Fruit fly (Drosophila melanogaster): ENCODE data around the gene Hsc70-4.

The Hsc70-4 gene

dm6 chr3R:15225279-15225730 is 17.2 kb upstream of the Hsc70-4 start, which contains the start of the genes CG31344 and Caf1-55 (continued):
- peak; percentile 85 for TF ChIP-seq CG2116 (GFP tag; optimal IDR thresholded peaks at IDR 0.05)
- peak; percentile 26 for TF ChIP-seq gro (GFP tag; optimal IDR thresholded peaks at IDR 0.05)
- TF ChIP-seq CG42726 (GFP tag; IDR thresholded peaks at IDR 0.05; ENCODE audit: partially characterized antibody): peak; percentile 39; the same call in 1 of the 2 replicates
- peak; percentile 92 for TF ChIP-seq CG13287 (GFP tag; IDR thresholded peaks at IDR 0.05; ENCODE audit: partially characterized antibody)

- TF ChIP-seq CG17568 (GFP tag; optimal IDR thresholded peaks at IDR 0.05) (no peak), CG1647 (GFP tag; optimal IDR thresholded peaks at IDR 0.05) (peak; percentile 100), Adf1 (GFP tag; IDR thresholded peaks at IDR 0.05) (peak; percentile 95), dmrt11E (tag; optimal IDR thresholded peaks at IDR 0.05) (peak; percentile 100), lov (optimal IDR thresholded peaks at IDR 0.05) (no peak), lov (GFP tag; IDR thresholded peaks at IDR 0.05) (peak; percentile 100), CG17361 (GFP tag; IDR thresholded peaks at IDR 0.05) (peak; percentile 100), CG13624 (GFP tag; optimal IDR thresholded peaks at IDR 0.05) (peak; percentile 100), Doc3 (GFP tag; IDR thresholded peaks at IDR 0.05; ENCODE audit: partially characterized antibody) (no peak), Nf-YC (tag; optimal IDR thresholded peaks at IDR 0.05) (peak; percentile 96), psq (GFP tag; optimal IDR thresholded peaks at IDR 0.05) (peak; percentile 99), disco-r (GFP tag; optimal IDR thresholded peaks at IDR 0.05) (peak; percentile 100), HLHmδ (GFP tag; optimal IDR thresholded peaks at IDR 0.05) (no peak), CG34224 (GFP tag; IDR thresholded peaks at IDR 0.05; ENCODE audit: partially characterized antibody) (peak; percentile 26; the same call in 1 of the 3 replicates), CG30020 (tag; optimal IDR thresholded peaks at IDR 0.05) (peak; percentile 95), Sox100B (GFP tag; optimal IDR thresholded peaks at IDR 0.05) (peak; percentile 100), CG1603 (tag; optimal IDR thresholded peaks at IDR 0.05) (peak; percentile 99), CG9817 (tag; optimal IDR thresholded peaks at IDR 0.05) (peak; percentile 100), nerfin-2 (GFP tag; IDR thresholded peaks at IDR 0.05; ENCODE audit: partially characterized antibody) (no peak), YL-1 (GFP tag; optimal IDR thresholded peaks at IDR 0.05) (peak; percentile 100), CG31388 (GFP tag; optimal IDR thresholded peaks at IDR 0.05) (peak; percentile 100), CG7357 (GFP tag; IDR thresholded peaks at IDR 0.05) (peak; percentile 99), CG17385 (GFP tag; optimal IDR thresholded peaks at IDR 0.05) (peak; percentile 100), CG7745 (tag; optimal IDR thresholded peaks at IDR 0.05) (peak; percentile 99), Myb (GFP tag; optimal IDR thresholded peaks at IDR 0.05) (peak; percentile 96), CG14667 (GFP tag; IDR thresholded peaks at IDR 0.05) (peak; percentile 100), CG17912 (GFP tag; optimal IDR thresholded peaks at IDR 0.05) (peak; percentile 100), Gug (GFP tag; IDR thresholded peaks at IDR 0.05) (peak; percentile 99), CG10959 (GFP tag; IDR thresholded peaks at IDR 0.05) (peak; percentile 100), hb (GFP tag; IDR thresholded peaks at IDR 0.05; ENCODE audit: partially characterized antibody) (no peak), crp (GFP tag; optimal IDR thresholded peaks at IDR 0.05) (peak; percentile 55 to 80), CG14050 (GFP tag; IDR thresholded peaks at IDR 0.05) (peak; percentile 100), NfI (GFP tag; optimal IDR thresholded peaks at IDR 0.05) (peak; percentile 100), CG3065 (GFP tag; optimal IDR thresholded peaks at IDR 0.05) (peak; percentile 100), slp2 (GFP tag; optimal IDR thresholded peaks at IDR 0.05) (peak; percentile 100), H15 (GFP tag; IDR thresholded peaks at IDR 0.05) (peak; percentile 100), ash1 (GFP tag; optimal IDR thresholded peaks at IDR 0.05) (peak; percentile 99), BtbVII (GFP tag; optimal IDR thresholded peaks at IDR 0.05) (peak; percentile 100), Hr39 (optimal IDR thresholded peaks at IDR 0.05) (no peak), CG30431 (GFP tag; optimal IDR thresholded peaks at IDR 0.05) (peak; percentile 100), CG3163 (GFP tag; optimal IDR thresholded peaks at IDR 0.05) (peak; percentile 96), pros (GFP tag; optimal IDR thresholded peaks at IDR 0.05) (peak; percentile 92), MBD-R2 (GFP tag; IDR thresholded peaks at IDR 0.05) (peak; percentile 100), CG12744 (GFP tag; optimal IDR thresholded peaks at IDR 0.05) (peak; percentile 100)
These were observed 13.1 kb upstream of the Hsc70-4 start, which contains the start of the genes Art3 and mRpS10 for dm6 chr3R:15229329-15229876. Gene Art3 (minus strand): TSS chr3R:15229408. Gene mRpS10 (plus strand): TSS chr3R:15229665.
